Worm (Caenorhabditis elegans) whole organism, L1 larva: ENCODE measurements around the gene F35G2.3.
A peak's percentile ranks its signal among the peaks of the same experiment; 100 is the strongest.

Source experiments
- C34B4.2 ChIP-seq: sonication (generic microtip); optimal IDR thresholded peaks from 2 replicates; lab custom pipeline; 2017; ENCODE audit warnings: mild to moderate bottlenecking, missing genetic modification characterization, missing compliant biosample characterization
- aha-1 ChIP-seq: fragments of 150-350 bp; optimal IDR thresholded peaks from 2 replicates; lab custom pipeline; 2014; ENCODE audit warnings: missing biosample characterization, missing genetic modification characterization
- ceh-82 ChIP-seq, 3 experiments: fragments of 150-350 bp in 1 of 3; sonication (generic microtip) in 2 of 3; optimal IDR thresholded peaks; 2 replicates each; lab custom pipeline; 2014 to 2017; ENCODE audit warnings: missing biosample characterization in 3 of 3, missing genetic modification characterization in 3 of 3
- ces-1 ChIP-seq: fragments of 150-350 bp; optimal IDR thresholded peaks from 2 replicates; lab custom pipeline; 2014; ENCODE audit warnings: missing biosample characterization, missing genetic modification reagents, missing genetic modification characterization
- dpl-1 ChIP-seq, 3 experiments: fragments of 150-350 bp in 2 of 3; sonication (generic microtip) in 1 of 3; optimal IDR thresholded peaks; 2 replicates each; lab custom pipeline; 2014 to 2017; ENCODE audit warnings: missing biosample characterization in 3 of 3, missing genetic modification characterization in 3 of 3, missing genetic modification reagents in 3 of 3
- dsc-1 ChIP-seq: sonication (generic microtip); optimal IDR thresholded peaks from 2 replicates; lab custom pipeline; 2016; ENCODE audit warnings: mild to moderate bottlenecking, missing genetic modification characterization, missing compliant biosample characterization
- efl-1 ChIP-seq, 4 experiments: fragments of 150-350 bp; optimal IDR thresholded peaks in 3 of 4; peaks in 1 of 4; 1 replicate in 1 of 4; 2 replicates in 3 of 4; lab custom pipeline; 2014; ENCODE audit warnings: missing biosample characterization in 2 of 4, missing genetic modification characterization in 2 of 4, missing genetic modification reagents in 2 of 4
- egl-13 ChIP-seq: sonication (generic microtip); optimal IDR thresholded peaks from 2 replicates; lab custom pipeline; 2016; ENCODE audit warnings: missing genotype, missing genetic modification reagents, missing genetic modification characterization, missing compliant biosample characterization
- egl-27 ChIP-seq, 2 experiments: fragments of 150-350 bp in 1 of 2; sonication (generic microtip); optimal IDR thresholded peaks; 3 replicates each; lab custom pipeline; 2017 to 2018; ENCODE audit warnings: missing biosample characterization in 2 of 2, missing genetic modification characterization in 2 of 2, missing genetic modification reagents in 2 of 2
- fkh-10 ChIP-seq: sonication (generic microtip); optimal IDR thresholded peaks from 2 replicates; lab custom pipeline; 2017; ENCODE audit warnings: missing biosample characterization, missing genetic modification reagents, missing genetic modification characterization
- fkh-4 ChIP-seq: sonication (generic microtip); optimal IDR thresholded peaks from 2 replicates; lab custom pipeline; 2016; ENCODE audit warnings: missing compliant biosample characterization, missing genetic modification characterization, borderline replicate concordance
- fos-1 ChIP-seq: fragments of 150-350 bp; optimal IDR thresholded peaks from 2 replicates; lab custom pipeline; 2014; ENCODE audit warnings: missing biosample characterization, missing genetic modification characterization
- hlh-17 ChIP-seq: fragments of 200-800 bp; sonication (Bioruptor generic); optimal IDR thresholded peaks from 2 replicates; lab custom pipeline; 2018; ENCODE audit warnings: missing genetic modification characterization, mild to moderate bottlenecking, missing compliant biosample characterization, moderate library complexity, borderline replicate concordance
- jun-1 ChIP-seq: fragments of 150-350 bp; optimal IDR thresholded peaks from 2 replicates; lab custom pipeline; 2014; ENCODE audit warnings: missing biosample characterization, missing genetic modification reagents, missing genetic modification characterization
- lin-14 ChIP-seq: fragments of 200-800 bp; sonication (Bioruptor generic); optimal IDR thresholded peaks from 2 replicates; lab custom pipeline; 2018; ENCODE audit warnings: mild to moderate bottlenecking, missing genetic modification characterization, moderate library complexity, missing compliant biosample characterization
- lin-15B ChIP-seq: fragments of 150-350 bp; sonication (generic microtip); optimal IDR thresholded peaks from 3 replicates; lab custom pipeline; 2014; ENCODE audit warnings: missing biosample characterization, missing genetic modification characterization
- lin-35 ChIP-seq, 2 experiments: fragments of 150-350 bp; optimal IDR thresholded peaks; 2 replicates each; lab custom pipeline; 2014; ENCODE audit warnings: missing biosample characterization in 2 of 2, missing genetic modification characterization in 2 of 2, missing genetic modification reagents in 2 of 2
- lir-3 ChIP-seq: sonication (generic microtip); optimal IDR thresholded peaks from 2 replicates; lab custom pipeline; 2016; ENCODE audit warnings: mild to moderate bottlenecking, missing genetic modification characterization, moderate library complexity, missing compliant biosample characterization; ENCODE audit not compliant: poor library complexity
- lsy-2 ChIP-seq, 2 experiments: fragments of 150-350 bp; optimal IDR thresholded peaks; 2 replicates each; lab custom pipeline; 2014; ENCODE audit warnings: missing biosample characterization in 2 of 2, missing genetic modification characterization in 2 of 2
- nhr-12 ChIP-seq: sonication (generic microtip); optimal IDR thresholded peaks from 2 replicates; lab custom pipeline; 2017; ENCODE audit warnings: missing biosample characterization, missing genetic modification characterization
- nhr-19 ChIP-seq: fragments of 200-800 bp; sonication (Bioruptor generic); conservative IDR thresholded peaks from 2 replicates; pipeline ENCODE4 v1.3.6; 2022; ENCODE audit warnings: missing genetic modification characterization, missing compliant biosample characterization
- nhr-71 ChIP-seq: sonication (generic microtip); optimal IDR thresholded peaks from 2 replicates; lab custom pipeline; 2016; ENCODE audit warnings: mild to moderate bottlenecking, missing genetic modification characterization, moderate library complexity, missing compliant biosample characterization
- nhr-76 ChIP-seq: sonication (generic microtip); optimal IDR thresholded peaks from 2 replicates; lab custom pipeline; 2017; ENCODE audit warnings: missing biosample characterization, missing genetic modification characterization
- nhr-77 ChIP-seq: fragments of 150-350 bp; optimal IDR thresholded peaks from 2 replicates; lab custom pipeline; 2014; ENCODE audit warnings: missing biosample characterization, missing genetic modification characterization
- nhr-85 ChIP-seq: sonication (generic microtip); peaks from one replicate; lab custom pipeline; 2016; ENCODE audit warnings: missing genetic modification characterization, inconsistent platforms, missing compliant biosample characterization
- nhr-90 ChIP-seq: sonication (generic microtip); optimal IDR thresholded peaks from 2 replicates; lab custom pipeline; 2016; ENCODE audit warnings: mild to moderate bottlenecking, missing genetic modification characterization, missing compliant biosample characterization; ENCODE audit not compliant: poor library complexity
- skn-1 ChIP-seq: fragments of 150-350 bp; optimal IDR thresholded peaks from 2 replicates; lab custom pipeline; 2014; ENCODE audit warnings: missing biosample characterization, missing genetic modification characterization
- snpc-4 ChIP-seq: fragments of 150-350 bp; optimal IDR thresholded peaks from 2 replicates; lab custom pipeline; 2014; ENCODE audit warnings: missing biosample characterization, missing genetic modification characterization
- tbx-2 ChIP-seq: sonication (generic microtip); optimal IDR thresholded peaks from 2 replicates; lab custom pipeline; 2016; ENCODE audit warnings: missing genetic modification characterization, missing compliant biosample characterization
- tlp-1 ChIP-seq: fragments of 150-350 bp; optimal IDR thresholded peaks from 2 replicates; lab custom pipeline; 2014; ENCODE audit warnings: missing biosample characterization, missing genetic modification characterization
- unc-30 ChIP-seq: sonication (generic microtip); optimal IDR thresholded peaks from 2 replicates; lab custom pipeline; 2017; ENCODE audit warnings: missing biosample characterization, missing genetic modification characterization
- unc-86 ChIP-seq: sonication (generic microtip); optimal IDR thresholded peaks from 2 replicates; lab custom pipeline; 2016; ENCODE audit warnings: missing genetic modification characterization, missing compliant biosample characterization
- vab-15 ChIP-seq: sonication (generic microtip); optimal IDR thresholded peaks from 2 replicates; lab custom pipeline; 2017; ENCODE audit warnings: missing genotype, mild to moderate bottlenecking, missing genetic modification characterization, missing compliant biosample characterization
- zag-1 ChIP-seq: fragments of 150-350 bp; optimal IDR thresholded peaks from 2 replicates; lab custom pipeline; 2014; ENCODE audit warnings: missing biosample characterization, missing genetic modification characterization

F35G2.3 gene

ce11 chrIV:12199538-12200158, 9.8 kb upstream of the F35G2.3 start (continued):
- TF ChIP-seq fos-1 (no peak), egl-27 (tag; optimal IDR thresholded peaks at IDR 0.05; lab: Kevin White, UChicago) (peak in 1 of 2 experiments; percentile 5), jun-1 (no peak), dpl-1 (GFP tag; optimal IDR thresholded peaks at IDR 0.05; lab: Kevin White, UChicago) (no peak), dsc-1 (tag; lab: Kevin White, UChicago) (no peak), unc-86 (tag; lab: Kevin White, UChicago) (no peak), egl-13 (tag; lab: Kevin White, UChicago) (no peak), vab-15 (tag; lab: Kevin White, UChicago) (no peak), nhr-76 (tag; lab: Kevin White, UChicago) (no peak), unc-30 (tag; lab: Kevin White, UChicago) (no peak), efl-1 (optimal IDR thresholded peaks at IDR 0.05; lab: Kevin White, UChicago) (no peak), efl-1 (GFP tag; optimal IDR thresholded peaks at IDR 0.05 in 1 of 2; lab: Kevin White, UChicago) (peak in 1 of 2 experiments; percentile 58), nhr-12 (no peak), fkh-10 (GFP tag; lab: Kevin White, UChicago) (no peak), nhr-85 (no peak), hlh-17 (GFP tag; lab: Kevin White, UChicago) (no peak), fkh-4 (tag; lab: Kevin White, UChicago) (no peak), aha-1 (tag; lab: Kevin White, UChicago) (no peak), lin-35 (GFP tag; optimal IDR thresholded peaks at IDR 0.05; lab: Kevin White, UChicago) (peak in 1 of 2 experiments; percentile 32), ceh-82 (tag; optimal IDR thresholded peaks at IDR 0.05; lab: Kevin White, UChicago) (no peak), C34B4.2 (tag; lab: Kevin White, UChicago) (no peak), nhr-90 (tag; lab: Kevin White, UChicago) (peak; percentile 34), snpc-4 (tag; lab: Kevin White, UChicago) (no peak), tlp-1 (tag; lab: Kevin White, UChicago) (no peak), skn-1 (tag; lab: Kevin White, UChicago) (no peak), ces-1 (GFP tag; lab: Kevin White, UChicago) (no peak)
- TF ChIP-seq, all 84 proteins: peak for 10

- TF ChIP-seq fos-1, result no peak
- TF ChIP-seq jun-1, result no peak
- TF ChIP-seq tbx-2 (tag; lab: Kevin White, UChicago), result peak; percentile 63
- peak; percentile 26 for TF ChIP-seq nhr-77 (tag; lab: Kevin White, UChicago)
- TF ChIP-seq efl-1 (optimal IDR thresholded peaks at IDR 0.05; lab: Kevin White, UChicago), result no peak
- peak in 1 of 2 experiments; percentile 19 for TF ChIP-seq efl-1 (GFP tag; optimal IDR thresholded peaks at IDR 0.05 in 1 of 2; lab: Kevin White, UChicago)
- TF ChIP-seq nhr-76 (tag; lab: Kevin White, UChicago), result no peak
- no peak for TF ChIP-seq lin-15B (tag; lab: Kevin White, UChicago)
- peak in 1 of 2 experiments; percentile 27 for TF ChIP-seq lsy-2 (tag; optimal IDR thresholded peaks at IDR 0.05; lab: Kevin White, UChicago)
- no peak for TF ChIP-seq nhr-90 (tag; lab: Kevin White, UChicago)
- TF ChIP-seq nhr-71 (tag; lab: Kevin White, UChicago), result peak; percentile 17
- TF ChIP-seq lin-14 (GFP tag; lab: Kevin White, UChicago), result peak; percentile 20
- TF ChIP-seq nhr-19 (GFP tag; lab: Robert Waterston, UW), result peak; percentile 18; the same call in 1 of the 2 replicates
- TF ChIP-seq, all 84 proteins: peak for 7
Observed at ce11 chrIV:12200812-12201211, 8.6 kb upstream of the F35G2.3 start.

- TF ChIP-seq lir-3 (no peak), nhr-77 (tag; lab: Kevin White, UChicago) (peak; percentile 42), lin-14 (GFP tag; lab: Kevin White, UChicago) (peak; percentile 12), efl-1 (optimal IDR thresholded peaks at IDR 0.05; lab: Kevin White, UChicago) (no peak), efl-1 (GFP tag; optimal IDR thresholded peaks at IDR 0.05 in 1 of 2; lab: Kevin White, UChicago) (peak in 1 of 2 experiments; percentile 15), zag-1 (tag; lab: Kevin White, UChicago) (no peak), tbx-2 (tag; lab: Kevin White, UChicago) (peak; percentile 34)
- TF ChIP-seq, all 84 proteins: peak for 4
Observed at ce11 chrIV:12202000-12202399, 7.4 kb upstream of the F35G2.3 start.
